Fruit fly (Drosophila melanogaster) whole organism, embryonic: ENCODE measurements around the gene MED27.

ENCODE experiments used
- Atf3 ChIP-seq: fragments of 200-800 bp; sonication (Bioruptor generic); optimal IDR thresholded peaks from 3 replicates; lab custom pipeline; 2016; ENCODE audit warnings: missing biosample characterization, missing genetic modification characterization
- CG1024 ChIP-seq: fragments of 200-800 bp; sonication (Bioruptor generic); IDR thresholded peaks from 2 replicates; pipeline ENCODE4 v1.3.6; 2022; ENCODE audit warnings: missing biosample characterization, missing genetic modification characterization
- CG10267 ChIP-seq: fragments of 200-800 bp; sonication (Bioruptor generic); optimal IDR thresholded peaks from 2 replicates; lab custom pipeline; 2018; ENCODE audit warnings: missing biosample characterization, mild to moderate bottlenecking, missing genetic modification characterization, moderate library complexity
- CG10366 ChIP-seq: fragments of 200-800 bp; sonication (Bioruptor generic); IDR thresholded peaks from 2 replicates; pipeline ENCODE4 v1.3.6; 2022; ENCODE audit warnings: missing biosample characterization, missing genetic modification characterization
- CG11696 ChIP-seq: fragments of 200-800 bp; sonication (Bioruptor generic); IDR thresholded peaks from 2 replicates; pipeline ENCODE4 v1.3.6; 2022; ENCODE audit warnings: missing biosample characterization, missing genetic modification characterization
- CG12236 ChIP-seq: fragments of 200-800 bp; sonication (Bioruptor generic); optimal IDR thresholded peaks from 2 replicates; lab custom pipeline; 2016; ENCODE audit warnings: missing biosample characterization, missing genetic modification characterization
- CG13775 ChIP-seq: fragments of 200-800 bp; sonication (Bioruptor generic); optimal IDR thresholded peaks from 3 replicates; lab custom pipeline; 2017; ENCODE audit warnings: missing biosample characterization, mild to moderate bottlenecking, missing genetic modification characterization
- CG14050 ChIP-seq: fragments of 200-800 bp; sonication (Bioruptor generic); IDR thresholded peaks from 3 replicates; pipeline ENCODE4 v1.3.6; 2022; ENCODE audit warnings: missing biosample characterization, missing genetic modification characterization
- CG14441 ChIP-seq: fragments of 200-800 bp; sonication (Bioruptor generic); IDR thresholded peaks from 2 replicates; pipeline ENCODE4 v1.3.6; 2022; ENCODE audit warnings: missing biosample characterization, missing genetic modification characterization
- CG1603 ChIP-seq: fragments of 200-800 bp; sonication (Bioruptor generic); optimal IDR thresholded peaks from 2 replicates; lab custom pipeline; 2019; ENCODE audit warnings: missing biosample characterization, mild to moderate bottlenecking, missing genetic modification characterization, moderate library complexity
- CG1832 ChIP-seq: fragments of 200-800 bp; sonication (Bioruptor generic); optimal IDR thresholded peaks from 2 replicates; lab custom pipeline; 2017; ENCODE audit warnings: missing biosample characterization, mild to moderate bottlenecking, missing genetic modification characterization, inconsistent platforms
- CG18619 ChIP-seq: fragments of 200-800 bp; sonication (Bioruptor generic); optimal IDR thresholded peaks from 3 replicates; lab custom pipeline; 2017; ENCODE audit warnings: missing biosample characterization, mild to moderate bottlenecking, missing genetic modification characterization
- CG30431 ChIP-seq: fragments of 200-800 bp; sonication (Bioruptor generic); optimal IDR thresholded peaks from 2 replicates; lab custom pipeline; 2017; ENCODE audit warnings: missing biosample characterization, missing genetic modification characterization
- CG32767 ChIP-seq: fragments of 200-800 bp; sonication (Bioruptor generic); IDR thresholded peaks from 2 replicates; pipeline ENCODE4 v1.3.6; 2022; ENCODE audit warnings: missing biosample characterization, missing genetic modification characterization
- CG33557 ChIP-seq: fragments of 200-800 bp; sonication (Bioruptor generic); optimal IDR thresholded peaks from 2 replicates; lab custom pipeline; 2019; ENCODE audit warnings: missing biosample characterization, mild to moderate bottlenecking, missing genetic modification characterization, moderate library complexity
- CG34376 ChIP-seq: fragments of 200-800 bp; sonication (Bioruptor generic); optimal IDR thresholded peaks from 2 replicates; lab custom pipeline; 2018; ENCODE audit warnings: missing biosample characterization, mild to moderate bottlenecking, missing genetic modification characterization
- CG3726 ChIP-seq: fragments of 200-800 bp; sonication (Bioruptor generic); IDR thresholded peaks from 3 replicates; pipeline ENCODE4, ENCODE4 v1.3.6; 2022; ENCODE audit warnings: missing biosample characterization, missing genetic modification characterization
- CG3838 ChIP-seq: fragments of 200-800 bp; sonication (Bioruptor generic); optimal IDR thresholded peaks from 3 replicates; lab custom pipeline; 2016; ENCODE audit warnings: missing biosample characterization, missing genetic modification characterization
- CG4282 ChIP-seq: fragments of 200-800 bp; sonication (Bioruptor generic); optimal IDR thresholded peaks from 2 replicates; lab custom pipeline; 2016; ENCODE audit warnings: missing biosample characterization, missing genetic modification characterization
- CG4820 ChIP-seq: fragments of 200-800 bp; sonication (Bioruptor generic); optimal IDR thresholded peaks from 3 replicates; lab custom pipeline; 2016; ENCODE audit warnings: missing biosample characterization, missing genetic modification characterization
- CG5953 ChIP-seq: fragments of 200-800 bp; sonication (Bioruptor generic); IDR thresholded peaks from 2 replicates; pipeline ENCODE4 v1.3.6; 2022; ENCODE audit warnings: missing biosample characterization, missing genetic modification characterization
- CG7745 ChIP-seq: fragments of 200-800 bp; sonication (Bioruptor generic); optimal IDR thresholded peaks from 2 replicates; lab custom pipeline; 2018; ENCODE audit warnings: missing biosample characterization, mild to moderate bottlenecking, missing genetic modification characterization, moderate library complexity
- CG8478 ChIP-seq: fragments of >200 bp; optimal IDR thresholded peaks from 2 replicates; lab custom pipeline; 2018
- CG9437 ChIP-seq: fragments of 200-800 bp; sonication (Bioruptor generic); optimal IDR thresholded peaks from 2 replicates; lab custom pipeline; 2018; ENCODE audit warnings: missing biosample characterization, mild to moderate bottlenecking, missing genetic modification characterization
- CG9727 ChIP-seq: fragments of 200-800 bp; sonication (Bioruptor generic); optimal IDR thresholded peaks from 3 replicates; lab custom pipeline; 2017; ENCODE audit warnings: missing biosample characterization, mild to moderate bottlenecking, missing genetic modification characterization
- Dref ChIP-seq: fragments of 200-800 bp; sonication (Bioruptor generic); IDR thresholded peaks from 2 replicates; pipeline ENCODE4 v1.3.6; 2022; ENCODE audit warnings: missing biosample characterization, missing genetic modification characterization
- GATAe ChIP-seq: fragments of 200-800 bp; sonication (Bioruptor generic); conservative IDR thresholded peaks from 2 replicates; pipeline ENCODE4 v1.3.6; 2022; ENCODE audit warnings: missing biosample characterization, missing genetic modification characterization
- HLHmδ ChIP-seq: fragments of 200-800 bp; sonication (Bioruptor generic); optimal IDR thresholded peaks from 2 replicates; lab custom pipeline; 2018; ENCODE audit warnings: missing biosample characterization, mild to moderate bottlenecking, missing genetic modification characterization, moderate library complexity
- Hey ChIP-seq: fragments of 200-800 bp; sonication (Bioruptor generic); optimal IDR thresholded peaks from 3 replicates; lab custom pipeline; 2018; ENCODE audit warnings: missing biosample characterization, mild to moderate bottlenecking, missing genetic modification characterization
- NFAT ChIP-seq: fragments of 200-800 bp; sonication (Bioruptor generic); IDR thresholded peaks from 2 replicates; pipeline ENCODE4 v1.3.6; 2022; ENCODE audit warnings: missing biosample characterization, missing genetic modification characterization
- NfI ChIP-seq: fragments of 200-800 bp; sonication (Bioruptor generic); optimal IDR thresholded peaks from 3 replicates; lab custom pipeline; 2018; ENCODE audit warnings: missing biosample characterization, mild to moderate bottlenecking, missing genetic modification characterization, moderate library complexity
- Scr ChIP-seq: fragments of 200-800 bp; sonication (Bioruptor generic); IDR thresholded peaks from 2 replicates; pipeline ENCODE4 v1.3.6; 2022; ENCODE audit warnings: missing biosample characterization, missing genetic modification characterization; ENCODE audit not compliant: partially characterized antibody
- Sry-β ChIP-seq: fragments of 200-800 bp; sonication (Bioruptor generic); optimal IDR thresholded peaks from 2 replicates; lab custom pipeline; 2018; ENCODE audit warnings: missing biosample characterization, mild to moderate bottlenecking, missing genetic modification characterization, moderate library complexity
- ara ChIP-seq: fragments of 200-800 bp; sonication (Bioruptor generic); IDR thresholded peaks from 2 replicates; pipeline ENCODE4 v1.3.6; 2022; ENCODE audit warnings: missing biosample characterization, missing genetic modification characterization
- bbx ChIP-seq: fragments of 200-800 bp; sonication (Bioruptor generic); IDR thresholded peaks from 2 replicates; pipeline ENCODE4 v1.3.6; 2022; ENCODE audit warnings: missing biosample characterization, missing genetic modification characterization; ENCODE audit not compliant: partially characterized antibody
- chm ChIP-seq: fragments of 200-800 bp; sonication (Bioruptor generic); IDR thresholded peaks from 2 replicates; pipeline ENCODE4 v1.3.6; 2022; ENCODE audit warnings: missing biosample characterization, missing genetic modification characterization
- eve ChIP-seq, 2 experiments: fragments of >200 bp; optimal IDR thresholded peaks; 2 replicates each; lab custom pipeline; 2017; ENCODE audit warnings: missing biosample characterization in 2 of 2, missing genetic modification characterization in 2 of 2
- grn ChIP-seq: fragments of 200-800 bp; sonication (Bioruptor generic); optimal IDR thresholded peaks from 3 replicates; lab custom pipeline; 2017; ENCODE audit warnings: missing biosample characterization, missing genetic modification characterization
- gsb ChIP-seq: fragments of 200-800 bp; sonication (Bioruptor generic); IDR thresholded peaks from 2 replicates; pipeline ENCODE4 v1.3.6; 2022; ENCODE audit warnings: missing biosample characterization, missing genetic modification characterization
- h ChIP-seq: fragments of >200 bp; optimal IDR thresholded peaks from 2 replicates; lab custom pipeline; 2017
- ham ChIP-seq: fragments of 200-800 bp; sonication (Bioruptor generic); IDR thresholded peaks from 2 replicates; pipeline ENCODE4 v1.3.6; 2022; ENCODE audit warnings: missing biosample characterization, missing genetic modification characterization
- jing ChIP-seq: fragments of 200-800 bp; sonication (Bioruptor generic); optimal IDR thresholded peaks from 2 replicates; lab custom pipeline; 2018; ENCODE audit warnings: missing biosample characterization, mild to moderate bottlenecking, missing genetic modification characterization
- lab ChIP-seq: fragments of 200-800 bp; sonication (Bioruptor generic); optimal IDR thresholded peaks from 3 replicates; lab custom pipeline; 2017; ENCODE audit warnings: missing biosample characterization, missing genetic modification characterization, mild to moderate bottlenecking, moderate library complexity, missing genetic modification reagents
- mam ChIP-seq: fragments of 200-800 bp; sonication (Bioruptor generic); optimal IDR thresholded peaks from 3 replicates; lab custom pipeline; 2016; ENCODE audit warnings: missing biosample characterization, missing genetic modification characterization
- mirr ChIP-seq: fragments of 200-800 bp; sonication (Bioruptor generic); optimal IDR thresholded peaks from 3 replicates; lab custom pipeline; 2018; ENCODE audit warnings: missing biosample characterization, mild to moderate bottlenecking, missing genetic modification characterization
- onecut ChIP-seq: fragments of 200-800 bp; sonication (Bioruptor generic); IDR thresholded peaks from 2 replicates; pipeline ENCODE4 v1.3.6; 2022; ENCODE audit warnings: missing biosample characterization, missing genetic modification characterization
- pros ChIP-seq: fragments of 200-800 bp; sonication (Bioruptor generic); optimal IDR thresholded peaks from 3 replicates; lab custom pipeline; 2019; ENCODE audit warnings: missing biosample characterization, mild to moderate bottlenecking, missing genetic modification characterization, moderate library complexity
- rib ChIP-seq: fragments of 200-800 bp; sonication (Bioruptor generic); IDR thresholded peaks from 2 replicates; pipeline ENCODE4 v1.3.6; 2022; ENCODE audit warnings: missing biosample characterization, missing genetic modification characterization
- row ChIP-seq: fragments of 200-800 bp; sonication (Bioruptor generic); IDR thresholded peaks from 3 replicates; pipeline ENCODE4 v1.3.6; 2022; ENCODE audit warnings: missing biosample characterization, missing genetic modification characterization
- tll ChIP-seq, 2 experiments: fragments of 200-800 bp in 1 of 2; fragments of >200 bp in 1 of 2; sonication (Bioruptor generic) in 1 of 2; optimal IDR thresholded peaks; 2 replicates each; lab custom pipeline; 2017 to 2019; ENCODE audit warnings: missing biosample characterization in 2 of 2, missing genetic modification characterization in 2 of 2, mild to moderate bottlenecking in 1 of 2, moderate library complexity in 1 of 2
- wdn ChIP-seq: fragments of 200-800 bp; sonication (Bioruptor generic); IDR thresholded peaks from 2 replicates; pipeline ENCODE4 v1.3.6; 2022; ENCODE audit warnings: missing biosample characterization, missing genetic modification characterization
- zfh2 ChIP-seq: fragments of 200-800 bp; sonication (Bioruptor generic); optimal IDR thresholded peaks from 2 replicates; lab custom pipeline; 2016; ENCODE audit warnings: missing biosample characterization, missing genetic modification characterization

MED27 gene

DNA sequence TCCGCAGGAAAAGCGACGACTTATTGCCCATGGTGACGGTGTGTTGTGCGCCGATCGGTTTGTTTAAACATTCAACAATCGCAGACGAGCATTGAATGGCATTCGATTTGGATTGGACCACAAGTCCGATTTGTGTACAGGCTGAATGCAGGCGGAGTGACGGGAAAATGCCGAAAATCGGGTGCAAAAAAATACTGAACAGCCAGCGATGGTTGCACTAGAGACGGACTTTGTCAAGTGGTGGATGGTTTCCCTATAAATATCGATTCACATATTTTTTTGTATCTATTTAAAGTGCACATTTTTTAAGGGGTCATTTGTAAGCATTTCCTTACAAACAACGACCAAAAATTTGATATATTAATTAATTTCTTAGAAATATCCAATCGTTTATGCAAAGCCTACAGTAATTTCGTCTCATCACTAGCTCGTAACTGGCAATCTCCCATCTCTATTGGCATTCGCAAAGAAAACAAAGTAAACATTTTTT is at the start of gene MED27, which contains the start of gene elm (continued):
- TF ChIP-seq CG13775 (GFP tag; lab: Kevin White, UChicago), result peak; percentile 96
- peak; percentile 94 for TF ChIP-seq NFAT (GFP tag; lab: Robert Waterston, UW)
- peak; percentile 74; the same call in 1 of the 2 replicates for TF ChIP-seq chm (GFP tag; lab: Robert Waterston, UW)
- TF ChIP-seq CG10267 (tag; lab: Kevin White, UChicago), result peak; percentile 87
- TF ChIP-seq pros (GFP tag; lab: Kevin White, UChicago), result peak; percentile 16
- peak; percentile 91 for TF ChIP-seq CG4820 (GFP tag; lab: Kevin White, UChicago)
- TF ChIP-seq CG1603 (tag; lab: Kevin White, UChicago), result peak; percentile 63
- TF ChIP-seq NfI (GFP tag; lab: Kevin White, UChicago), result peak; percentile 90
- peak; percentile 80 for TF ChIP-seq ham (GFP tag; lab: Robert Waterston, UW)
- peak; percentile 81 for TF ChIP-seq GATAe
- TF ChIP-seq CG8478 (lab: Kevin White, UChicago), result no peak
- TF ChIP-seq CG32767 (GFP tag; lab: Robert Waterston, UW), result peak; percentile 91
- peak; percentile 94 for TF ChIP-seq CG9727
- peak; percentile 86 for TF ChIP-seq CG4282
- no peak for TF ChIP-seq h (lab: Kevin White, UChicago)
- TF ChIP-seq CG3838 (GFP tag; lab: Kevin White, UChicago), result peak; percentile 87
- TF ChIP-seq CG12236 (GFP tag; lab: Kevin White, UChicago), result peak; percentile 60
- peak; percentile 91 for TF ChIP-seq rib (GFP tag; lab: Robert Waterston, UW)
- peak; percentile 92 for TF ChIP-seq wdn (GFP tag; lab: Robert Waterston, UW)
- TF ChIP-seq zfh2 (GFP tag; lab: Kevin White, UChicago), result peak; percentile 96
- TF ChIP-seq jing (GFP tag; lab: Kevin White, UChicago), result no peak
- peak; percentile 84 for TF ChIP-seq bbx (GFP tag; lab: Robert Waterston, UW)
- no peak for TF ChIP-seq CG7745 (tag; lab: Kevin White, UChicago)
- peak; percentile 52 for TF ChIP-seq Sry-β (GFP tag; lab: Kevin White, UChicago)
- peak; percentile 87 for TF ChIP-seq Atf3 (GFP tag; lab: Kevin White, UChicago)
- peak; percentile 86 for TF ChIP-seq CG18619 (GFP tag; lab: Kevin White, UChicago)
- peak; percentile 88 for TF ChIP-seq CG33557 (GFP tag; lab: Kevin White, UChicago)
- peak in 1 of 2 experiments; percentile 66 for TF ChIP-seq eve (GFP tag; optimal IDR thresholded peaks at IDR 0.05; lab: Kevin White, UChicago)
- peak; percentile 60; the same call in 1 of the 2 replicates for TF ChIP-seq CG1024 (GFP tag; lab: Robert Waterston, UW)
- TF ChIP-seq Hey, result peak; percentile 56
- TF ChIP-seq CG10366, result peak; percentile 92
- TF ChIP-seq lab (GFP tag; lab: Kevin White, UChicago), result peak; percentile 89
- TF ChIP-seq mirr (GFP tag; lab: Kevin White, UChicago), result peak; percentile 51
- peak; percentile 25 for TF ChIP-seq grn (GFP tag; lab: Kevin White, UChicago)

DNA sequence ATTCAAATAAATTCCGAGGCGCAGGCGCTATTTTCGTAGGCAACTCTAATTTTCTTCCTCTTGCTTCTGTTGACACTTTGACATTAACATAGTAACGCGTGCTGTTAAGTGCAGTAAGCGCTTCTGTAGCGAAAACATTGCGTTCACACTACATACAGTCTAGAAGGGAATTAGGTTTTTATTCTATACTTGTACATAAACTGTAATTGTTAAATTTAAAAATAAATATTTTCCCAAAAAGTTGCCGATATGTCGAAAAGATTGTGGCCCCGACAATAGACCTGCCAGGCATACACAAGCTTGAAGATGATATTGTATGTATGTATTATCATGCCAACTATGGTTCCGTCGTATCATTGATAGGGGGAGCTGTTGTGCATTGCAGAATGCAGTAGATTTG is 48.5 kb upstream of the MED27 start, which contains the start of gene asl:
TSS of gene asl (minus strand) at position 67 of the 400 bp plus-strand sequence.
- TF ChIP-seq CG9437 (GFP tag; lab: Kevin White, UChicago) (peak; percentile 46), tll (GFP tag; optimal IDR thresholded peaks at IDR 0.05; lab: Kevin White, UChicago) (no peak), CG34376 (GFP tag; lab: Kevin White, UChicago) (peak; percentile 55), row (peak; percentile 87), CG14441 (peak; percentile 58; the same call in 1 of the 2 replicates), CG14050 (peak; percentile 37; the same call in 1 of the 3 replicates), CG5953 (GFP tag; lab: Robert Waterston, UW) (peak; percentile 58; the same call in 1 of the 2 replicates), Scr (0 out of 2 replicates have a peak, but pooled peaks have one; percentile 20), onecut (GFP tag; lab: Robert Waterston, UW) (peak; percentile 58), mam (peak; percentile 44), CG11696 (0 out of 2 replicates have a peak, but pooled peaks have one; percentile 26), ara (GFP tag; lab: Robert Waterston, UW) (no peak), CG30431 (no peak), Dref (peak; percentile 31; the same call in 1 of the 2 replicates), gsb (GFP tag; lab: Robert Waterston, UW) (no peak), CG3726 (GFP tag; lab: Robert Waterston, UW) (no peak), CG1832 (GFP tag; lab: Kevin White, UChicago) (no peak), HLHmδ (no peak)
